Fruit fly (Drosophila melanogaster) whole organism, embryonic: ENCODE measurements around the gene aru.

Experiments
- Asciz ChIP-seq: fragments of 200-800 bp; sonication (Bioruptor generic); optimal IDR thresholded peaks from 2 replicates; lab custom pipeline; 2017; ENCODE audit warnings: missing biosample characterization, mild to moderate bottlenecking, missing genetic modification characterization, missing genetic modification reagents
- B-H2 ChIP-seq: fragments of 200-800 bp; sonication (Bioruptor generic); optimal IDR thresholded peaks from 2 replicates; lab custom pipeline; 2018; ENCODE audit warnings: missing biosample characterization, mild to moderate bottlenecking, missing genetic modification characterization
- Bteb2 ChIP-seq: fragments of 200-800 bp; sonication (Bioruptor generic); optimal IDR thresholded peaks from 2 replicates; lab custom pipeline; 2016; ENCODE audit warnings: missing biosample characterization, missing genetic modification characterization
- CG11696 ChIP-seq: fragments of 200-800 bp; sonication (Bioruptor generic); IDR thresholded peaks from 2 replicates; pipeline ENCODE4 v1.3.6; 2022; ENCODE audit warnings: missing biosample characterization, missing genetic modification characterization
- CG12071 ChIP-seq: fragments of 200-800 bp; sonication (Bioruptor generic); optimal IDR thresholded peaks from 3 replicates; lab custom pipeline; 2018; ENCODE audit warnings: missing biosample characterization, mild to moderate bottlenecking, missing genetic modification characterization
- CG12942 ChIP-seq: fragments of 200-800 bp; sonication (Bioruptor generic); optimal IDR thresholded peaks from 3 replicates; lab custom pipeline; 2016; ENCODE audit warnings: missing biosample characterization, missing genetic modification characterization
- CG15601 ChIP-seq: fragments of 200-800 bp; sonication (Bioruptor generic); optimal IDR thresholded peaks from 3 replicates; lab custom pipeline; 2019; ENCODE audit warnings: missing biosample characterization, mild to moderate bottlenecking, missing genetic modification characterization, moderate library complexity
- CG1603 ChIP-seq: fragments of 200-800 bp; sonication (Bioruptor generic); optimal IDR thresholded peaks from 2 replicates; lab custom pipeline; 2019; ENCODE audit warnings: missing biosample characterization, mild to moderate bottlenecking, missing genetic modification characterization, moderate library complexity
- CG17359 ChIP-seq: fragments of 200-800 bp; sonication (Bioruptor generic); optimal IDR thresholded peaks from 3 replicates; lab custom pipeline; 2018; ENCODE audit warnings: missing biosample characterization, mild to moderate bottlenecking, missing genetic modification characterization, moderate library complexity
- CG2129 ChIP-seq: fragments of 200-800 bp; sonication (Bioruptor generic); IDR thresholded peaks from 2 replicates; pipeline ENCODE4 v1.3.6; 2022; ENCODE audit warnings: missing biosample characterization, missing genetic modification characterization; ENCODE audit not compliant: partially characterized antibody
- CG2202 ChIP-seq: fragments of 200-800 bp; sonication (Bioruptor generic); optimal IDR thresholded peaks from 2 replicates; lab custom pipeline; 2018; ENCODE audit warnings: missing biosample characterization, mild to moderate bottlenecking, missing genetic modification characterization
- CG31365 ChIP-seq: fragments of 200-800 bp; sonication (Bioruptor generic); optimal IDR thresholded peaks from 2 replicates; lab custom pipeline; 2018; ENCODE audit warnings: missing biosample characterization, mild to moderate bottlenecking, missing genetic modification characterization
- CG3163 ChIP-seq: fragments of 200-800 bp; sonication (Bioruptor generic); optimal IDR thresholded peaks from 3 replicates; lab custom pipeline; 2016; ENCODE audit warnings: missing biosample characterization, missing genetic modification characterization
- CG3281 ChIP-seq: fragments of 200-800 bp; sonication (Bioruptor generic); optimal IDR thresholded peaks from 3 replicates; lab custom pipeline; 2017; ENCODE audit warnings: missing biosample characterization, mild to moderate bottlenecking, missing genetic modification characterization
- CG3407 ChIP-seq: fragments of 200-800 bp; sonication (Bioruptor generic); optimal IDR thresholded peaks from 2 replicates; lab custom pipeline; 2018; ENCODE audit warnings: missing biosample characterization, mild to moderate bottlenecking, missing genetic modification characterization
- CG42726 ChIP-seq: fragments of 200-800 bp; sonication (Bioruptor generic); IDR thresholded peaks from 2 replicates; pipeline ENCODE4 v1.3.6; 2022; ENCODE audit warnings: missing biosample characterization, missing genetic modification characterization; ENCODE audit not compliant: partially characterized antibody
- CG7556 ChIP-seq: fragments of 200-800 bp; sonication (Bioruptor generic); optimal IDR thresholded peaks from 2 replicates; lab custom pipeline; 2017; ENCODE audit warnings: missing biosample characterization, mild to moderate bottlenecking, missing genetic modification characterization
- CG7928 ChIP-seq: fragments of 200-800 bp; sonication (Bioruptor generic); optimal IDR thresholded peaks from 2 replicates; lab custom pipeline; 2017; ENCODE audit warnings: missing biosample characterization, mild to moderate bottlenecking, missing genetic modification characterization
- E2f1 ChIP-seq: fragments of 200-800 bp; sonication (Bioruptor generic); IDR thresholded peaks from 2 replicates; pipeline ENCODE4 v1.3.6; 2022; ENCODE audit warnings: missing biosample characterization, missing genetic modification characterization
- Ets65A ChIP-seq: fragments of 200-800 bp; sonication (Bioruptor generic); peaks from one replicate; lab custom pipeline; 2016; ENCODE audit warnings: missing biosample characterization, missing genetic modification characterization
- Fer2 ChIP-seq: fragments of 200-800 bp; sonication (Bioruptor generic); optimal IDR thresholded peaks from 2 replicates; lab custom pipeline; 2018; ENCODE audit warnings: missing biosample characterization, mild to moderate bottlenecking, missing genetic modification characterization, moderate library complexity
- HLH3B ChIP-seq: fragments of 200-800 bp; sonication (Bioruptor generic); IDR thresholded peaks from 2 replicates; pipeline ENCODE4 v1.3.6; 2022; ENCODE audit warnings: missing biosample characterization, missing genetic modification characterization
- HmgZ ChIP-seq: fragments of 200-800 bp; sonication (Bioruptor generic); optimal IDR thresholded peaks from 2 replicates; lab custom pipeline; 2018; ENCODE audit warnings: missing biosample characterization, mild to moderate bottlenecking, missing genetic modification characterization
- Kr ChIP-seq: fragments of 200-800 bp; sonication (Bioruptor generic); optimal IDR thresholded peaks from 2 replicates; lab custom pipeline; 2017; ENCODE audit warnings: missing biosample characterization, mild to moderate bottlenecking, missing genetic modification characterization
- MTF-1 ChIP-seq: fragments of 200-800 bp; sonication (Bioruptor generic); optimal IDR thresholded peaks from 2 replicates; lab custom pipeline; 2018; ENCODE audit warnings: missing biosample characterization, mild to moderate bottlenecking, missing genetic modification characterization, borderline replicate concordance
- Med ChIP-seq: fragments of 200-800 bp; sonication (Bioruptor generic); peaks from one replicate; lab custom pipeline; 2016; ENCODE audit warnings: missing biosample characterization, missing genetic modification characterization, mild to moderate bottlenecking, inconsistent platforms, moderate library complexity
- NfI ChIP-seq: fragments of 200-800 bp; sonication (Bioruptor generic); optimal IDR thresholded peaks from 3 replicates; lab custom pipeline; 2018; ENCODE audit warnings: missing biosample characterization, mild to moderate bottlenecking, missing genetic modification characterization, moderate library complexity
- Rfx ChIP-seq: fragments of 200-800 bp; sonication (Bioruptor generic); IDR thresholded peaks from 2 replicates; pipeline ENCODE4 v1.3.6; 2022; ENCODE audit warnings: missing biosample characterization, missing genetic modification characterization
- Side ChIP-seq: fragments of 200-800 bp; sonication (Bioruptor generic); optimal IDR thresholded peaks from 2 replicates; lab custom pipeline; 2016; ENCODE audit warnings: missing biosample characterization, missing genetic modification characterization
- YL-1 ChIP-seq: fragments of 200-800 bp; sonication (Bioruptor generic); optimal IDR thresholded peaks from 3 replicates; lab custom pipeline; 2017; ENCODE audit warnings: missing biosample characterization, mild to moderate bottlenecking, missing genetic modification characterization
- bbx ChIP-seq: fragments of 200-800 bp; sonication (Bioruptor generic); IDR thresholded peaks from 2 replicates; pipeline ENCODE4 v1.3.6; 2022; ENCODE audit warnings: missing biosample characterization, missing genetic modification characterization; ENCODE audit not compliant: partially characterized antibody
- caup ChIP-seq: fragments of 200-800 bp; sonication (Bioruptor generic); optimal IDR thresholded peaks from 3 replicates; lab custom pipeline; 2017; ENCODE audit warnings: missing biosample characterization, mild to moderate bottlenecking, missing genetic modification characterization, moderate library complexity; ENCODE audit not compliant: severe bottlenecking
- eyg ChIP-seq: fragments of 200-800 bp; sonication (Bioruptor generic); optimal IDR thresholded peaks from 3 replicates; lab custom pipeline; 2016; ENCODE audit warnings: missing biosample characterization, missing genetic modification characterization
- fru ChIP-seq: fragments of >200 bp; optimal IDR thresholded peaks from 2 replicates; lab custom pipeline; 2017
- grn ChIP-seq: fragments of 200-800 bp; sonication (Bioruptor generic); optimal IDR thresholded peaks from 3 replicates; lab custom pipeline; 2017; ENCODE audit warnings: missing biosample characterization, missing genetic modification characterization
- hbn ChIP-seq: fragments of 200-800 bp; sonication (Bioruptor generic); IDR thresholded peaks from 2 replicates; pipeline ENCODE4 v1.3.6; 2022; ENCODE audit warnings: missing biosample characterization, missing genetic modification characterization; ENCODE audit not compliant: partially characterized antibody
- jigr1 ChIP-seq: fragments of 200-800 bp; sonication (Bioruptor generic); IDR thresholded peaks from 3 replicates; pipeline ENCODE4 v1.3.6; 2022; ENCODE audit warnings: missing biosample characterization, missing genetic modification characterization
- lab ChIP-seq: fragments of 200-800 bp; sonication (Bioruptor generic); optimal IDR thresholded peaks from 3 replicates; lab custom pipeline; 2017; ENCODE audit warnings: missing biosample characterization, missing genetic modification characterization, mild to moderate bottlenecking, moderate library complexity, missing genetic modification reagents
- lola ChIP-seq, 3 experiments: fragments of >200 bp in 2 of 3; fragments of 200-800 bp in 1 of 3; sonication (Bioruptor generic) in 1 of 3; optimal IDR thresholded peaks; 2 replicates each; lab custom pipeline; 2017 to 2019; ENCODE audit warnings: missing biosample characterization in 3 of 3, missing genetic modification characterization in 3 of 3, mild to moderate bottlenecking in 1 of 3, moderate library complexity in 1 of 3
- maf-S ChIP-seq: fragments of 200-800 bp; sonication (Bioruptor generic); optimal IDR thresholded peaks from 2 replicates; lab custom pipeline; 2016; ENCODE audit warnings: missing biosample characterization, missing genetic modification characterization
- mam ChIP-seq: fragments of 200-800 bp; sonication (Bioruptor generic); optimal IDR thresholded peaks from 3 replicates; lab custom pipeline; 2016; ENCODE audit warnings: missing biosample characterization, missing genetic modification characterization
- pita ChIP-seq: fragments of 200-800 bp; sonication (Bioruptor generic); optimal IDR thresholded peaks from 2 replicates; lab custom pipeline; 2017; ENCODE audit warnings: missing biosample characterization, mild to moderate bottlenecking, missing genetic modification characterization
- slp2 ChIP-seq: fragments of 200-800 bp; sonication (Bioruptor generic); optimal IDR thresholded peaks from 2 replicates; lab custom pipeline; 2016; ENCODE audit warnings: missing biosample characterization, missing genetic modification characterization
- ssp ChIP-seq: fragments of 200-800 bp; sonication (Bioruptor generic); IDR thresholded peaks from 2 replicates; pipeline ENCODE4 v1.3.6; 2022; ENCODE audit warnings: missing biosample characterization, missing genetic modification characterization
- vvl ChIP-seq: fragments of 200-800 bp; sonication (Bioruptor generic); IDR thresholded peaks from 2 replicates; pipeline ENCODE4 v1.3.6; 2022; ENCODE audit warnings: missing biosample characterization, missing genetic modification characterization

aru gene

DNA sequence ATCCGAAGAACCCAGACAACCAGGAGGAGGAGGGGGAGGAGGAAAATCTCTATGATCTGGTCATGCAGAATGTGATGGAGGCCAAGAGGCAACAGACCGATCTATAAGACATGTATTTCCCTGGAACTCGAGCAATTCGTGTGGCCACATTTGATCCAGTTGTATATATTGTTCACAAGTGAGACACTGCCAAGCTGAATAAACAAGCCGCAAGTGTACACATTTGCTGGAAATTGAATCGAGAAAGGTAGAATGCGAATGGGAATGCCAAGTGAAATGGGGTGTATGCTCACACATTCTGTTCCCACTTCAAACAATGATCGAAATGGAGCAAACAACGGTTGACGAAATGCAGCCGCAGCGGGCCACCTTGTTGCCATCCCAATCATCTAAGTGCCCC, 12.2 kb downstream of the aru start (continued):
- TF ChIP-seq CG17359 (tag; lab: Kevin White, UChicago) = peak; percentile 19
- peak; percentile 73 for TF ChIP-seq lab (GFP tag; lab: Kevin White, UChicago)
- TF ChIP-seq CG3281 (GFP tag; lab: Kevin White, UChicago) = peak; percentile 29
- TF ChIP-seq CG11696 (GFP tag; lab: Robert Waterston, UW) = peak; percentile 21; the same call in 1 of the 2 replicates
- TF ChIP-seq mam = no peak
- TF ChIP-seq NfI = no peak
- no peak for TF ChIP-seq pita (GFP tag; lab: Kevin White, UChicago)
- peak; percentile 45 for TF ChIP-seq CG3407 (GFP tag; lab: Kevin White, UChicago)
- TF ChIP-seq CG15601 = peak; percentile 49
- TF ChIP-seq jigr1 (GFP tag; lab: Robert Waterston, UW) = no peak
- no peak for TF ChIP-seq Bteb2
- no peak for TF ChIP-seq ssp (GFP tag; lab: Robert Waterston, UW)
- peak; percentile 40; the same call in 1 of the 2 replicates for TF ChIP-seq Rfx (GFP tag; lab: Robert Waterston, UW)
- TF ChIP-seq Kr (GFP tag; lab: Kevin White, UChicago) = no peak
- TF ChIP-seq Fer2 (tag; lab: Kevin White, UChicago) = no peak
- peak; percentile 30 for TF ChIP-seq CG31365
- TF ChIP-seq bbx (GFP tag; lab: Robert Waterston, UW) = no peak
- TF ChIP-seq CG12071 (GFP tag; lab: Kevin White, UChicago) = peak; percentile 26
- peak; percentile 43 for TF ChIP-seq CG1603 (tag; lab: Kevin White, UChicago)
- TF ChIP-seq CG7556 = no peak
- TF ChIP-seq fru (lab: Kevin White, UChicago) = no peak
- TF ChIP-seq hbn = no peak
- no peak for TF ChIP-seq HmgZ (tag; lab: Kevin White, UChicago)
- no peak for TF ChIP-seq CG3163 (GFP tag; lab: Kevin White, UChicago)
- TF ChIP-seq lola (GFP tag; optimal IDR thresholded peaks at IDR 0.05; lab: Kevin White, UChicago) = no peak
- no peak for TF ChIP-seq E2f1
- TF ChIP-seq CG2202 (tag; lab: Kevin White, UChicago) = peak; percentile 0
- TF ChIP-seq MTF-1 (GFP tag; lab: Kevin White, UChicago) = peak; percentile 48
- TF ChIP-seq eyg (GFP tag; lab: Kevin White, UChicago) = no peak
- peak; percentile 16 for TF ChIP-seq Side (GFP tag; lab: Kevin White, UChicago)
- no peak for TF ChIP-seq CG42726 (GFP tag; lab: Robert Waterston, UW)
- no peak for TF ChIP-seq CG2129
- no peak for TF ChIP-seq vvl
- TF ChIP-seq YL-1 = peak; percentile 3
- TF ChIP-seq HLH3B (GFP tag; lab: Robert Waterston, UW) = peak; percentile 21; the same call in 1 of the 2 replicates
- no peak for TF ChIP-seq CG12942 (GFP tag; lab: Kevin White, UChicago)
- TF ChIP-seq Med (GFP tag; lab: Kevin White, UChicago) = peak; percentile 75
- no peak for TF ChIP-seq Ets65A (GFP tag; lab: Kevin White, UChicago)
- TF ChIP-seq maf-S = no peak
- no peak for TF ChIP-seq CG7928
- TF ChIP-seq slp2 (GFP tag; lab: Kevin White, UChicago) = no peak
- no peak for TF ChIP-seq grn (GFP tag; lab: Kevin White, UChicago)
- TF ChIP-seq caup (GFP tag; lab: Kevin White, UChicago) = peak; percentile 38
- TF ChIP-seq Asciz (GFP tag; lab: Kevin White, UChicago) = peak; percentile 47
- peak; percentile 10 for TF ChIP-seq B-H2 (GFP tag; lab: Kevin White, UChicago)
